Worm (Caenorhabditis elegans) whole organism, young adult: ENCODE measurements around the gene trap-3.

Experiments
- B0035.1 ChIP-seq: sonication (generic microtip); optimal IDR thresholded peaks from 2 replicates; lab custom pipeline; 2016; ENCODE audit warnings: missing genetic modification characterization, mild to moderate bottlenecking, missing compliant biosample characterization, missing genotype, missing genetic modification reagents
- B0261.1 ChIP-seq: sonication (generic microtip); optimal IDR thresholded peaks from 2 replicates; lab custom pipeline; 2016; ENCODE audit warnings: mild to moderate bottlenecking, missing genetic modification characterization, moderate library complexity, missing compliant biosample characterization
- D2030.7 ChIP-seq: fragments of 200-800 bp; sonication (Bioruptor generic); IDR thresholded peaks from 2 replicates; pipeline ENCODE4 v1.3.6; 2022; ENCODE audit warnings: missing genetic modification reagents, missing genetic modification characterization, missing compliant biosample characterization
- F23B12.7 ChIP-seq: sonication (generic microtip); optimal IDR thresholded peaks from 2 replicates; lab custom pipeline; 2017; ENCODE audit warnings: missing genetic modification characterization, mild to moderate bottlenecking, missing compliant biosample characterization, antibody characterized with exemption, moderate library complexity; ENCODE audit not compliant: insufficient read depth
- F37B4.10 ChIP-seq: fragments of 200-800 bp; sonication (Bioruptor generic); IDR thresholded peaks from 2 replicates; pipeline ENCODE4 v1.3.6; 2022; ENCODE audit warnings: missing genetic modification characterization, missing compliant biosample characterization
- F57A8.1 ChIP-seq: fragments of 200-800 bp; sonication (Bioruptor generic); optimal IDR thresholded peaks from 2 replicates; lab custom pipeline; 2018; ENCODE audit warnings: mild to moderate bottlenecking, missing genetic modification characterization, moderate library complexity, missing compliant biosample characterization
- K11D2.4 ChIP-seq: fragments of 200-800 bp; sonication (Bioruptor generic); IDR thresholded peaks from 2 replicates; pipeline ENCODE4 v1.3.6; 2022; ENCODE audit warnings: missing genetic modification reagents, missing genetic modification characterization, missing compliant biosample characterization
- K12H6.12 ChIP-seq: fragments of 200-800 bp; sonication (Bioruptor generic); optimal IDR thresholded peaks from 2 replicates; lab custom pipeline; 2018; ENCODE audit warnings: mild to moderate bottlenecking, missing genetic modification characterization, missing compliant biosample characterization
- Y79H2A.3 ChIP-seq: fragments of 200-800 bp; sonication (Bioruptor generic); conservative IDR thresholded peaks from 2 replicates; pipeline ENCODE4 v1.3.6; 2022; ENCODE audit warnings: missing genetic modification reagents, missing genetic modification characterization, missing compliant biosample characterization
- aptf-2 ChIP-seq: fragments of 200-800 bp; sonication (Bioruptor generic); conservative IDR thresholded peaks from 2 replicates; pipeline ENCODE4 v1.3.6; 2022; ENCODE audit warnings: missing genetic modification reagents, missing genetic modification characterization, missing compliant biosample characterization
- attf-6 ChIP-seq: fragments of 200-800 bp; sonication (Bioruptor generic); IDR thresholded peaks from 2 replicates; pipeline ENCODE4 v1.3.6; 2022; ENCODE audit warnings: missing genetic modification reagents, missing genetic modification characterization, missing compliant biosample characterization
- bed-2 ChIP-seq: fragments of 200-800 bp; sonication (Bioruptor generic); IDR thresholded peaks from 2 replicates; pipeline ENCODE4 v1.3.6; 2022; ENCODE audit warnings: missing genetic modification reagents, missing genetic modification characterization, missing compliant biosample characterization
- ccch-3 ChIP-seq: fragments of 200-800 bp; sonication (Bioruptor generic); optimal IDR thresholded peaks from 2 replicates; lab custom pipeline; 2018; ENCODE audit warnings: mild to moderate bottlenecking, missing genetic modification characterization, missing compliant biosample characterization
- ceh-40 ChIP-seq: fragments of 200-800 bp; sonication (Bioruptor generic); IDR thresholded peaks from 2 replicates; pipeline ENCODE4 v1.3.6; 2022; ENCODE audit warnings: missing genetic modification characterization, missing compliant biosample characterization
- ceh-91 ChIP-seq: fragments of 200-800 bp; sonication (Bioruptor generic); IDR thresholded peaks from 2 replicates; pipeline ENCODE4 v1.3.6; 2022; ENCODE audit warnings: missing genetic modification reagents, missing genetic modification characterization, missing compliant biosample characterization
- dox-1 ChIP-seq: fragments of 200-800 bp; sonication (Bioruptor generic); IDR thresholded peaks from 2 replicates; pipeline ENCODE4 v1.3.6; 2022; ENCODE audit warnings: missing genetic modification reagents, missing genetic modification characterization, missing compliant biosample characterization
- dpff-1 ChIP-seq: sonication (generic microtip); optimal IDR thresholded peaks from 2 replicates; lab custom pipeline; 2017; ENCODE audit warnings: mild to moderate bottlenecking, missing genetic modification characterization, missing compliant biosample characterization
- efl-1 ChIP-seq: fragments of 150-350 bp; optimal IDR thresholded peaks from 2 replicates; lab custom pipeline; 2014; ENCODE audit warnings: missing biosample characterization, missing genetic modification reagents, missing genetic modification characterization
- egl-44 ChIP-seq: fragments of 200-800 bp; sonication (Bioruptor generic); IDR thresholded peaks from 2 replicates; pipeline ENCODE4 v1.3.6; 2022; ENCODE audit warnings: missing genetic modification reagents, missing genetic modification characterization, missing compliant biosample characterization
- him-1 ChIP-seq: sonication (generic microtip); optimal IDR thresholded peaks from 2 replicates; lab custom pipeline; 2016; ENCODE audit warnings: missing genotype, missing genetic modification reagents, missing genetic modification characterization, missing compliant biosample characterization
- hlh-26 ChIP-seq: fragments of 200-800 bp; sonication (Bioruptor generic); conservative IDR thresholded peaks from 2 replicates; pipeline ENCODE4 v1.3.6; 2022; ENCODE audit warnings: missing genetic modification reagents, missing genetic modification characterization, missing compliant biosample characterization
- hmg-1.2 ChIP-seq: fragments of 200-800 bp; sonication (Bioruptor generic); IDR thresholded peaks from 2 replicates; pipeline ENCODE4 v1.3.6; 2022; ENCODE audit warnings: missing genetic modification reagents, missing genetic modification characterization, missing compliant biosample characterization
- let-607 ChIP-seq, 2 experiments: fragments of 200-800 bp in 1 of 2; sonication (Bioruptor generic) in 1 of 2; sonication (generic microtip) in 1 of 2; optimal IDR thresholded peaks; 2 replicates each; lab custom pipeline; 2016 to 2018; ENCODE audit warnings: mild to moderate bottlenecking in 2 of 2, missing compliant biosample characterization in 2 of 2, missing genetic modification characterization in 2 of 2, moderate library complexity in 2 of 2, missing genotype in 1 of 2
- lsl-1 ChIP-seq: fragments of 200-800 bp; sonication (Bioruptor generic); optimal IDR thresholded peaks from 2 replicates; lab custom pipeline; 2018; ENCODE audit warnings: mild to moderate bottlenecking, missing genetic modification characterization, moderate library complexity, missing compliant biosample characterization
- mxl-1 ChIP-seq: sonication (generic microtip); optimal IDR thresholded peaks from 2 replicates; lab custom pipeline; 2016; ENCODE audit warnings: missing genetic modification characterization, missing compliant biosample characterization
- nhr-120 ChIP-seq: fragments of 200-800 bp; sonication (Bioruptor generic); IDR thresholded peaks from 2 replicates; pipeline ENCODE4 v1.3.6; 2022; ENCODE audit warnings: missing genetic modification characterization, missing compliant biosample characterization
- nhr-179 ChIP-seq: sonication (generic microtip); optimal IDR thresholded peaks from 2 replicates; lab custom pipeline; 2016; ENCODE audit warnings: mild to moderate bottlenecking, missing genetic modification characterization, missing compliant biosample characterization
- nhr-80 ChIP-seq: sonication (generic microtip); optimal IDR thresholded peaks from 2 replicates; lab custom pipeline; 2016; ENCODE audit warnings: missing genetic modification characterization, missing compliant biosample characterization
- pbrm-1 ChIP-seq: fragments of 200-800 bp; sonication (Bioruptor generic); IDR thresholded peaks from 2 replicates; pipeline ENCODE4 v1.3.6; 2022; ENCODE audit warnings: missing genetic modification reagents, missing genetic modification characterization, missing compliant biosample characterization
- sdz-38 ChIP-seq: sonication (generic microtip); optimal IDR thresholded peaks from 2 replicates; lab custom pipeline; 2016; ENCODE audit warnings: missing genotype, missing genetic modification characterization, missing compliant biosample characterization
- snpc-3.4 ChIP-seq: sonication (generic microtip); optimal IDR thresholded peaks from 2 replicates; lab custom pipeline; 2017; ENCODE audit warnings: missing genetic modification characterization, mild to moderate bottlenecking, missing compliant biosample characterization, antibody characterized with exemption, moderate library complexity, missing genotype, missing genetic modification reagents
- snpc-4 ChIP-seq, 5 experiments: fragments of 150-350 bp in 1 of 5; sonication (generic microtip) in 4 of 5; optimal IDR thresholded peaks; 2 replicates each; lab custom pipeline; 2014 to 2018; ENCODE audit warnings: missing genetic modification characterization in 5 of 5, missing biosample characterization in 3 of 5, antibody characterized with exemption in 2 of 5, mild to moderate bottlenecking in 2 of 5, missing compliant biosample characterization in 2 of 5, missing genotype in 2 of 5, moderate library complexity in 2 of 5, missing genetic modification reagents in 1 of 5
- sptf-2 ChIP-seq: fragments of 200-800 bp; sonication (Bioruptor generic); optimal IDR thresholded peaks from 2 replicates; lab custom pipeline; 2018; ENCODE audit warnings: mild to moderate bottlenecking, missing genetic modification characterization, missing compliant biosample characterization
- tbx-9 ChIP-seq: sonication (generic microtip); optimal IDR thresholded peaks from 2 replicates; lab custom pipeline; 2016; ENCODE audit warnings: borderline replicate concordance, missing genetic modification characterization, inconsistent platforms, missing compliant biosample characterization
- tlf-1 ChIP-seq: fragments of 200-800 bp; sonication (Bioruptor generic); optimal IDR thresholded peaks from 2 replicates; lab custom pipeline; 2018; ENCODE audit warnings: mild to moderate bottlenecking, missing genetic modification characterization, missing compliant biosample characterization
- xnd-1 ChIP-seq: sonication (generic microtip); optimal IDR thresholded peaks from 2 replicates; lab custom pipeline; 2016; ENCODE audit warnings: missing genotype, missing genetic modification reagents, missing genetic modification characterization, missing compliant biosample characterization
- zim-3 ChIP-seq: sonication (generic microtip); optimal IDR thresholded peaks from 2 replicates; lab custom pipeline; 2017; ENCODE audit warnings: mild to moderate bottlenecking, missing genetic modification characterization, moderate library complexity, missing compliant biosample characterization
- ztf-18 ChIP-seq: sonication (generic microtip); optimal IDR thresholded peaks from 2 replicates; lab custom pipeline; 2016; ENCODE audit warnings: missing genotype, mild to moderate bottlenecking, missing genetic modification characterization, missing compliant biosample characterization
- ztf-22 ChIP-seq: fragments of 200-800 bp; sonication (Bioruptor generic); optimal IDR thresholded peaks from 2 replicates; lab custom pipeline; 2018; ENCODE audit warnings: mild to moderate bottlenecking, missing genetic modification characterization, moderate library complexity, missing compliant biosample characterization
- ztf-26 ChIP-seq: sonication (generic microtip); optimal IDR thresholded peaks from 2 replicates; lab custom pipeline; 2017; ENCODE audit warnings: missing genetic modification characterization, missing compliant biosample characterization

Gene trap-3

ce11 chrIV:2408437-2408836 is 19.2 kb downstream of the trap-3 start (continued):
- TF ChIP-seq mxl-1 (tag; lab: Kevin White, UChicago) = peak; percentile 84
- TF ChIP-seq sptf-2 (GFP tag; lab: Kevin White, UChicago) = peak; percentile 76
- no peak for TF ChIP-seq tbx-9 (tag; lab: Kevin White, UChicago)

- TF ChIP-seq nhr-80 (tag; lab: Kevin White, UChicago) (peak; percentile 33), F23B12.7 (tag; lab: Kevin White, UChicago) (no peak), let-607 (tag; optimal IDR thresholded peaks at IDR 0.05; lab: Kevin White, UChicago) (peak in 1 of 2 experiments; percentile 5), hlh-26 (GFP tag; lab: Robert Waterston, UW) (no peak)
These were observed 23.2 kb downstream of the trap-3 start, which contains the start of gene Y38F2AR.12 for ce11 chrIV:2412370-2412962. Y38F2AR.12 (minus strand) TSS chrIV:2412420.

- TF ChIP-seq B0035.1 (tag; lab: Kevin White, UChicago) (no peak), bed-2 (GFP tag; lab: Robert Waterston, UW) (no peak), dox-1 (GFP tag; lab: Robert Waterston, UW) (no peak), egl-44 (no peak), ccch-3 (no peak), ztf-26 (tag; lab: Kevin White, UChicago) (no peak), tlf-1 (GFP tag; lab: Kevin White, UChicago) (no peak), lsl-1 (no peak), ceh-91 (GFP tag; lab: Robert Waterston, UW) (no peak), hmg-1.2 (GFP tag; lab: Robert Waterston, UW) (no peak), nhr-120 (GFP tag; lab: Robert Waterston, UW) (no peak), efl-1 (GFP tag; lab: Kevin White, UChicago) (no peak), ztf-18 (tag; lab: Kevin White, UChicago) (no peak), nhr-179 (tag; lab: Kevin White, UChicago) (no peak), sdz-38 (tag; lab: Kevin White, UChicago) (no peak), zim-3 (no peak), B0261.1 (tag; lab: Kevin White, UChicago) (no peak)
These were observed 27.5 kb downstream of the trap-3 start for ce11 chrIV:2416738-2417137.

- TF ChIP-seq him-1 (tag; lab: Kevin White, UChicago) = no peak
- no peak for TF ChIP-seq K12H6.12
- TF ChIP-seq zim-3 = no peak
- TF ChIP-seq D2030.7 = no peak
- TF ChIP-seq dpff-1 (tag; lab: Kevin White, UChicago) = no peak
- TF ChIP-seq K11D2.4 (GFP tag; lab: Robert Waterston, UW) = no peak
- TF ChIP-seq snpc-4 (GFP tag; optimal IDR thresholded peaks at IDR 0.05; lab: Kevin White, UChicago) = no peak
- no peak for TF ChIP-seq snpc-4 (tag; optimal IDR thresholded peaks at IDR 0.05; lab: Kevin White, UChicago)
- TF ChIP-seq F57A8.1 (GFP tag; lab: Kevin White, UChicago) = no peak
- no peak for TF ChIP-seq ztf-22
- TF ChIP-seq xnd-1 = no peak
- no peak for TF ChIP-seq attf-6 (GFP tag; lab: Robert Waterston, UW)
- TF ChIP-seq pbrm-1 (GFP tag; lab: Robert Waterston, UW) = no peak
- no peak for TF ChIP-seq F37B4.10
- no peak for TF ChIP-seq snpc-3.4
- no peak for TF ChIP-seq aptf-2
- no peak for TF ChIP-seq ceh-40 (GFP tag; lab: Robert Waterston, UW)
- TF ChIP-seq Y79H2A.3 = no peak
These were observed 43.4 kb downstream of the trap-3 start, which contains the start of gene C45G7.4 for ce11 chrIV:2432693-2433092. C45G7.4 (plus strand) TSS chrIV:2432993.
